Fruit fly (Drosophila melanogaster): ENCODE results near the gene CG10657.
A peak's percentile ranks its signal among the peaks of the same experiment; 100 is the strongest.

The CG10657 gene

dm6 chr3L:12482917-12483316 is 14.1 kb downstream of the CG10657 start (continued):
- TF ChIP-seq ab (GFP tag; optimal IDR thresholded peaks at IDR 0.05) (no peak), tna (GFP tag; IDR thresholded peaks at IDR 0.05; ENCODE audit: partially characterized antibody) (no peak), CG7786 (GFP tag; optimal IDR thresholded peaks at IDR 0.05) (peak; percentile 1), tll (GFP tag; optimal IDR thresholded peaks at IDR 0.05) (no peak), CG11398 (GFP tag; optimal IDR thresholded peaks at IDR 0.05) (no peak), gem (tag; optimal IDR thresholded peaks at IDR 0.05) (peak; percentile 86), repo (GFP tag; optimal IDR thresholded peaks at IDR 0.05) (peak; percentile 17), pnt (GFP tag; optimal IDR thresholded peaks at IDR 0.05) (peak; percentile 32), Hand (GFP tag; optimal IDR thresholded peaks at IDR 0.05) (peak; percentile 5), CG10366 (GFP tag; IDR thresholded peaks at IDR 0.05) (peak; percentile 57), dpn (GFP tag; optimal IDR thresholded peaks at IDR 0.05) (peak; percentile 57 to 66), ase (GFP tag; IDR thresholded peaks at IDR 0.05) (peak; percentile 72; the same call in 2 of the 3 replicates), tx (GFP tag; optimal IDR thresholded peaks at IDR 0.05) (no peak), peb (GFP tag; IDR thresholded peaks at IDR 0.05) (peak; percentile 55; the same call in 1 of the 2 replicates), cg (GFP tag; optimal IDR thresholded peaks at IDR 0.05) (no peak), CG14014 (GFP tag; IDR thresholded peaks at IDR 0.05) (peak; percentile 71), Oli (tag; optimal IDR thresholded peaks at IDR 0.05) (peak; percentile 84), gro (GFP tag; optimal IDR thresholded peaks at IDR 0.05) (peak; percentile 33), CG18619 (GFP tag; optimal IDR thresholded peaks at IDR 0.05) (peak; percentile 69), pb (GFP tag; optimal IDR thresholded peaks at IDR 0.05) (no peak), sna (GFP tag; IDR thresholded peaks at IDR 0.05; ENCODE audit: partially characterized antibody) (no peak), CG12769 (tag; optimal IDR thresholded peaks at IDR 0.05) (no peak), caup (GFP tag; optimal IDR thresholded peaks at IDR 0.05; ENCODE audit: severe bottlenecking) (peak; percentile 56), Hsf (GFP tag; optimal IDR thresholded peaks at IDR 0.05) (peak; percentile 62), CG3838 (GFP tag; optimal IDR thresholded peaks at IDR 0.05) (peak; percentile 27), CG10462 (GFP tag; optimal IDR thresholded peaks at IDR 0.05) (peak; percentile 47), CG30403 (GFP tag; optimal IDR thresholded peaks at IDR 0.05) (peak; percentile 82), sens-2 (GFP tag; IDR thresholded peaks at IDR 0.05) (peak; percentile 32; the same call in 1 of the 2 replicates), bcd (GFP tag; optimal IDR thresholded peaks at IDR 0.05) (peak; percentile 77), CG10147 (GFP tag; optimal IDR thresholded peaks at IDR 0.05) (peak; percentile 72), Xbp1 (GFP tag; optimal IDR thresholded peaks at IDR 0.05) (peak; percentile 82), Nf-YA (GFP tag; IDR thresholded peaks at IDR 0.05) (no peak), sd (tag; optimal IDR thresholded peaks at IDR 0.05) (no peak), CG8765 (GFP tag; IDR thresholded peaks at IDR 0.05) (0 out of 2 replicates have a peak, but pooled peaks have one; percentile 27), Lhr (GFP tag; optimal IDR thresholded peaks at IDR 0.05) (peak; percentile 32), jigr1 (GFP tag; IDR thresholded peaks at IDR 0.05) (0 out of 3 replicates have a peak, but pooled peaks have one; percentile 15), Hr78 (GFP tag; optimal IDR thresholded peaks at IDR 0.05) (peak in 1 of 2 experiments; percentile 15), CG30020 (tag; optimal IDR thresholded peaks at IDR 0.05) (no peak), CG18476 (GFP tag; optimal IDR thresholded peaks at IDR 0.05) (peak; percentile 57), onecut (GFP tag; IDR thresholded peaks at IDR 0.05) (peak; percentile 50), CG2678 (tag; optimal IDR thresholded peaks at IDR 0.05) (peak; percentile 88), CG17328 (GFP tag; IDR thresholded peaks at IDR 0.05) (0 out of 2 replicates have a peak, but pooled peaks have one; percentile 46), CG15269 (tag; optimal IDR thresholded peaks at IDR 0.05) (peak; percentile 88), crc (GFP tag; optimal IDR thresholded peaks at IDR 0.05) (peak; percentile 30), pita (GFP tag; optimal IDR thresholded peaks at IDR 0.05) (no peak), abd-A (tag; optimal IDR thresholded peaks at IDR 0.05) (no peak), nom (GFP tag; optimal IDR thresholded peaks at IDR 0.05) (no peak), CG15011 (GFP tag; optimal IDR thresholded peaks at IDR 0.05) (peak; percentile 51), tap (tag; optimal IDR thresholded peaks at IDR 0.05) (peak; percentile 16), CG34376 (GFP tag; optimal IDR thresholded peaks at IDR 0.05) (no peak)

Measured in whole organism, embryonic.